Worm (Caenorhabditis elegans) whole organism, L4 larva: ENCODE measurements around the gene C14C11.4.

Source experiments
- F26F4.8 ChIP-seq: fragments of 200-800 bp; sonication (Bioruptor generic); conservative IDR thresholded peaks from 2 replicates; pipeline ENCODE4 v1.3.6; 2022; ENCODE audit warnings: missing genetic modification characterization, missing compliant biosample characterization
- F37D6.2 ChIP-seq: sonication (generic microtip); optimal IDR thresholded peaks from 2 replicates; lab custom pipeline; 2016; ENCODE audit warnings: mild to moderate bottlenecking, missing genetic modification characterization, missing compliant biosample characterization
- F44E2.7 ChIP-seq: fragments of 200-800 bp; sonication (Bioruptor generic); IDR thresholded peaks from 2 replicates; pipeline ENCODE4 v2.1.2; 2022; ENCODE audit warnings: missing genetic modification characterization, missing compliant biosample characterization
- R02D3.7 ChIP-seq: fragments of 150-350 bp; sonication (generic microtip); optimal IDR thresholded peaks from 3 replicates; lab custom pipeline; 2014; ENCODE audit warnings: missing biosample characterization, missing genetic modification characterization
- T20F7.1 ChIP-seq: fragments of 200-800 bp; sonication (Bioruptor generic); optimal IDR thresholded peaks from 2 replicates; lab custom pipeline; 2018; ENCODE audit warnings: mild to moderate bottlenecking, missing genetic modification characterization, missing compliant biosample characterization
- T26A8.4 ChIP-seq: fragments of 200-800 bp; sonication (Bioruptor generic); IDR thresholded peaks from 2 replicates; pipeline ENCODE4 v1.3.6; 2022; ENCODE audit warnings: missing genetic modification characterization, missing compliant biosample characterization
- Y105C5A.15 ChIP-seq: fragments of 200-800 bp; sonication (Bioruptor generic); IDR thresholded peaks from 2 replicates; pipeline ENCODE4 v1.3.6; 2022; ENCODE audit warnings: missing genetic modification characterization, missing compliant biosample characterization
- Y75B8A.6 ChIP-seq: fragments of 200-800 bp; sonication (Bioruptor generic); IDR thresholded peaks from 2 replicates; pipeline ENCODE4 v1.3.6; 2022; ENCODE audit warnings: missing genetic modification reagents, missing genetic modification characterization, missing compliant biosample characterization
- aha-1 ChIP-seq: fragments of 150-350 bp; peaks from one replicate; lab custom pipeline; 2014; ENCODE audit warnings: missing biosample characterization, missing genetic modification characterization
- arid-1 ChIP-seq: fragments of 200-800 bp; sonication (Bioruptor generic); conservative IDR thresholded peaks from 2 replicates; pipeline ENCODE4 v1.3.6; 2022; ENCODE audit warnings: missing genetic modification reagents, missing genetic modification characterization, missing compliant biosample characterization
- ceh-44 ChIP-seq: fragments of 200-800 bp; sonication (Bioruptor generic); IDR thresholded peaks from 2 replicates; pipeline ENCODE4 v1.3.6; 2022; ENCODE audit warnings: missing genetic modification reagents, missing genetic modification characterization, missing compliant biosample characterization
- ces-1 ChIP-seq: fragments of 150-350 bp; sonication (generic microtip); optimal IDR thresholded peaks from 4 replicates; lab custom pipeline; 2014; ENCODE audit warnings: missing biosample characterization, missing genetic modification reagents, missing genetic modification characterization
- ctbp-1 ChIP-seq: fragments of 200-800 bp; sonication (Bioruptor generic); IDR thresholded peaks from 2 replicates; pipeline ENCODE4 v1.3.6; 2022; ENCODE audit warnings: missing genetic modification reagents, missing genetic modification characterization, missing compliant biosample characterization
- daf-12 ChIP-seq: fragments of 150-350 bp; optimal IDR thresholded peaks from 2 replicates; lab custom pipeline; 2014; ENCODE audit warnings: missing biosample characterization, missing genetic modification reagents, missing genetic modification characterization
- daf-16 ChIP-seq, 3 experiments: sonication (generic microtip); optimal IDR thresholded peaks; 2 replicates each; lab custom pipeline; 2016 to 2017; ENCODE audit warnings: missing genetic modification characterization in 3 of 3, missing genetic modification reagents in 3 of 3, mild to moderate bottlenecking in 2 of 3, missing compliant biosample characterization in 2 of 3, missing biosample characterization in 1 of 3, moderate library complexity in 1 of 3
- daf-8 ChIP-seq: fragments of 200-800 bp; sonication (Bioruptor generic); IDR thresholded peaks from 2 replicates; pipeline ENCODE4 v1.3.6; 2022; ENCODE audit warnings: missing genetic modification characterization, missing compliant biosample characterization
- dmd-6 ChIP-seq: fragments of 200-800 bp; sonication (Bioruptor generic); IDR thresholded peaks from 2 replicates; pipeline ENCODE4 v1.3.6; 2022; ENCODE audit warnings: missing genetic modification reagents, missing genetic modification characterization, missing compliant biosample characterization
- dmd-9 ChIP-seq: fragments of 200-800 bp; sonication (Bioruptor generic); IDR thresholded peaks from 2 replicates; pipeline ENCODE4 v1.3.6; 2022; ENCODE audit warnings: missing genetic modification reagents, missing genetic modification characterization, missing compliant biosample characterization
- duxl-1 ChIP-seq: sonication (generic microtip); optimal IDR thresholded peaks from 2 replicates; lab custom pipeline; 2016; ENCODE audit warnings: mild to moderate bottlenecking, missing genetic modification characterization, moderate library complexity, missing compliant biosample characterization; ENCODE audit not compliant: poor library complexity
- dve-1 ChIP-seq: sonication (generic microtip); optimal IDR thresholded peaks from 2 replicates; lab custom pipeline; 2017; ENCODE audit warnings: antibody characterized with exemption, mild to moderate bottlenecking, missing genetic modification characterization, missing compliant biosample characterization; ENCODE audit not compliant: insufficient read depth
- egl-43 ChIP-seq: fragments of 200-800 bp; sonication (Bioruptor generic); IDR thresholded peaks from 2 replicates; pipeline ENCODE4 v1.3.6; 2022; ENCODE audit warnings: missing genetic modification reagents, missing genetic modification characterization, missing compliant biosample characterization
- fkh-10 ChIP-seq: fragments of 150-350 bp; optimal IDR thresholded peaks from 2 replicates; lab custom pipeline; 2014; ENCODE audit warnings: missing biosample characterization, missing genetic modification reagents, missing genetic modification characterization
- gei-8 ChIP-seq: fragments of 200-800 bp; sonication (Bioruptor generic); optimal IDR thresholded peaks from 2 replicates; lab custom pipeline; 2018; ENCODE audit warnings: mild to moderate bottlenecking, missing genetic modification characterization, missing compliant biosample characterization
- hlh-11 ChIP-seq: fragments of 200-800 bp; sonication (Bioruptor generic); optimal IDR thresholded peaks from 2 replicates; lab custom pipeline; 2018; ENCODE audit warnings: mild to moderate bottlenecking, missing genetic modification characterization, missing compliant biosample characterization
- hlh-30 ChIP-seq: sonication (generic microtip); optimal IDR thresholded peaks from 2 replicates; lab custom pipeline; 2017; ENCODE audit warnings: antibody characterized with exemption, mild to moderate bottlenecking, missing genetic modification characterization, missing compliant biosample characterization; ENCODE audit not compliant: insufficient read depth
- hmg-1.1 ChIP-seq: fragments of 200-800 bp; sonication (Bioruptor generic); IDR thresholded peaks from 2 replicates; pipeline ENCODE4 v1.3.6; 2022; ENCODE audit warnings: missing genetic modification reagents, missing genetic modification characterization, missing compliant biosample characterization
- jun-1 ChIP-seq: fragments of 150-350 bp; optimal IDR thresholded peaks from 2 replicates; lab custom pipeline; 2014; ENCODE audit warnings: missing biosample characterization, missing genetic modification reagents, missing genetic modification characterization
- lin-38 ChIP-seq: fragments of 200-800 bp; sonication (Bioruptor generic); IDR thresholded peaks from 2 replicates; pipeline ENCODE4 v1.3.6; 2022; ENCODE audit warnings: missing genetic modification reagents, missing genetic modification characterization, missing compliant biosample characterization
- lsy-2 ChIP-seq, 2 experiments: fragments of 150-350 bp in 1 of 2; sonication (generic microtip) in 1 of 2; optimal IDR thresholded peaks; 2 replicates each; lab custom pipeline; 2014 to 2017; ENCODE audit warnings: missing biosample characterization in 2 of 2, missing genetic modification characterization in 2 of 2
- mdl-1 ChIP-seq, 2 experiments: fragments of 150-350 bp in 1 of 2; sonication (generic microtip) in 1 of 2; optimal IDR thresholded peaks; 2 replicates each; lab custom pipeline; 2014 to 2017; ENCODE audit warnings: missing biosample characterization in 2 of 2, missing genetic modification characterization in 2 of 2
- mxl-3 ChIP-seq: fragments of 200-800 bp; sonication (Bioruptor generic); optimal IDR thresholded peaks from 2 replicates; lab custom pipeline; 2018; ENCODE audit warnings: mild to moderate bottlenecking, missing genetic modification characterization, missing compliant biosample characterization
- nhr-102 ChIP-seq: sonication (generic microtip); optimal IDR thresholded peaks from 2 replicates; lab custom pipeline; 2016; ENCODE audit warnings: mild to moderate bottlenecking, missing genetic modification characterization, moderate library complexity, missing compliant biosample characterization
- nhr-11 ChIP-seq: fragments of 150-350 bp; optimal IDR thresholded peaks from 2 replicates; lab custom pipeline; 2014; ENCODE audit warnings: missing biosample characterization, missing genetic modification characterization
- nhr-111 ChIP-seq: fragments of 200-800 bp; sonication (Bioruptor generic); optimal IDR thresholded peaks from 2 replicates; lab custom pipeline; 2018; ENCODE audit warnings: mild to moderate bottlenecking, missing genetic modification characterization, missing compliant biosample characterization
- nhr-48 ChIP-seq: sonication (generic microtip); optimal IDR thresholded peaks from 2 replicates; lab custom pipeline; 2016; ENCODE audit warnings: mild to moderate bottlenecking, missing genetic modification characterization, missing compliant biosample characterization
- rbr-2 ChIP-seq: sonication (generic microtip); optimal IDR thresholded peaks from 2 replicates; lab custom pipeline; 2016; ENCODE audit warnings: missing genotype, missing genetic modification characterization, missing compliant biosample characterization
- spr-3 ChIP-seq: fragments of 200-800 bp; sonication (Bioruptor generic); optimal IDR thresholded peaks from 2 replicates; lab custom pipeline; 2018; ENCODE audit warnings: mild to moderate bottlenecking, missing genetic modification characterization, missing compliant biosample characterization
- tag-97 ChIP-seq: fragments of 200-800 bp; sonication (Bioruptor generic); IDR thresholded peaks from 2 replicates; pipeline ENCODE4 v1.3.6; 2022; ENCODE audit warnings: missing genetic modification characterization, missing compliant biosample characterization
- tra-1 ChIP-seq: fragments of 200-800 bp; sonication (Bioruptor generic); IDR thresholded peaks from 2 replicates; pipeline ENCODE4 v1.3.6; 2022; ENCODE audit warnings: missing genetic modification reagents, missing genetic modification characterization, missing compliant biosample characterization
- unc-130 ChIP-seq: sonication (generic microtip); optimal IDR thresholded peaks from 2 replicates; lab custom pipeline; 2016; ENCODE audit warnings: missing genetic modification reagents, missing genetic modification characterization, missing compliant biosample characterization
- unc-39 ChIP-seq: sonication (generic microtip); optimal IDR thresholded peaks from 2 replicates; lab custom pipeline; 2017; ENCODE audit warnings: missing biosample characterization, missing genetic modification characterization
- unc-62 ChIP-seq, 3 experiments: fragments of 150-350 bp in 1 of 3; sonication (generic microtip); optimal IDR thresholded peaks in 2 of 3; peaks in 1 of 3; 1 replicate in 1 of 3; 2 replicates in 2 of 3; lab custom pipeline; 2014 to 2017; ENCODE audit warnings: missing biosample characterization in 3 of 3, missing genetic modification characterization in 3 of 3, missing genetic modification reagents in 3 of 3, missing genotype in 1 of 3
- vab-7 ChIP-seq: fragments of 200-800 bp; sonication (Bioruptor generic); IDR thresholded peaks from 2 replicates; pipeline ENCODE4 v1.3.6; 2022; ENCODE audit warnings: missing genetic modification reagents, missing genetic modification characterization, missing compliant biosample characterization
- zfp-2 ChIP-seq: sonication (generic microtip); optimal IDR thresholded peaks from 2 replicates; lab custom pipeline; 2016; ENCODE audit warnings: mild to moderate bottlenecking, missing genetic modification characterization, missing compliant biosample characterization
- zip-2 ChIP-seq: fragments of 150-350 bp; optimal IDR thresholded peaks from 2 replicates; lab custom pipeline; 2014; ENCODE audit warnings: missing biosample characterization, missing genetic modification characterization

The C14C11.4 gene

DNA sequence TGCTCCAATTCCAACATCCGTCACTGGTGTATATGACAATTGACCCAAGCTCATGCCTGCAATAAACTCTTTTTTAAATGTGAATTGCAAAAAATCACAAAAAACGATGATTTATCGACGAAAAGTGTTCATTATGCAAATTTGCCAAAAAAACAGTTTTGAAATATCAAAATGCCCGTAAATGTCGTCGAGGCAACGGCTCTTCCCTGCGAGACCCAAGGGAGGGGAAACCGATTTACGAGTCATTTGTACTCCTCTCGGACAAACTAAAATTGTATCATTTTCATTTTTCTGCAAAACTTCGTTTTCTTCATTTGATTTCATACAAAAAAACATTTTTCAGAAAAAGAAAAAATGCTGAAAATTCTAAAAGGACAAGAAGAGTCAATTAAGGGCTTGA is 37.1 kb downstream of the C14C11.4 start, which contains the start of the genes hmgs-1 and F25B4.4 (continued):
- TF ChIP-seq ctbp-1 (GFP tag; lab: Robert Waterston, UW) = peak; percentile 62
- peak; percentile 95 for TF ChIP-seq nhr-11 (tag; lab: Kevin White, UChicago)
- no peak for TF ChIP-seq Y75B8A.6 (GFP tag; lab: Robert Waterston, UW)
- 0 out of 2 replicates have a peak, but pooled peaks have one; percentile 41 for TF ChIP-seq vab-7 (GFP tag; lab: Robert Waterston, UW)
- peak; percentile 81 to 95 for TF ChIP-seq lsy-2 (tag; optimal IDR thresholded peaks at IDR 0.05; lab: Kevin White, UChicago)
- TF ChIP-seq daf-12 (tag; lab: Kevin White, UChicago) = no peak
- peak; percentile 99 for TF ChIP-seq R02D3.7
- TF ChIP-seq hmg-1.1 (GFP tag; lab: Robert Waterston, UW) = peak; percentile 76
- TF ChIP-seq unc-130 (GFP tag; lab: Kevin White, UChicago) = peak; percentile 64
- TF ChIP-seq ceh-44 (GFP tag; lab: Robert Waterston, UW) = 0 out of 2 replicates have a peak, but pooled peaks have one; percentile 27
- TF ChIP-seq hlh-30 = peak; percentile 85
- peak; percentile 33; the same call in 1 of the 2 replicates for TF ChIP-seq arid-1 (GFP tag; lab: Robert Waterston, UW)
- peak in 1 of 2 experiments; percentile 72 for TF ChIP-seq mdl-1 (tag; optimal IDR thresholded peaks at IDR 0.05; lab: Kevin White, UChicago)
- TF ChIP-seq dmd-9 (GFP tag; lab: Robert Waterston, UW) = peak; percentile 76
- TF ChIP-seq mxl-3 (GFP tag; lab: Kevin White, UChicago) = peak; percentile 10
- peak; percentile 65 for TF ChIP-seq F37D6.2 (tag; lab: Kevin White, UChicago)
- TF ChIP-seq egl-43 = no peak
- peak; percentile 88 for TF ChIP-seq rbr-2 (tag; lab: Kevin White, UChicago)
- TF ChIP-seq duxl-1 (tag; lab: Kevin White, UChicago) = peak; percentile 52
- TF ChIP-seq dmd-6 (GFP tag; lab: Robert Waterston, UW) = peak; percentile 80
- TF ChIP-seq unc-62 (GFP tag; optimal IDR thresholded peaks at IDR 0.05 in 1 of 2; lab: Kevin White, UChicago) = peak in 1 of 2 experiments; percentile 83
- no peak for TF ChIP-seq unc-62 (tag; optimal IDR thresholded peaks at IDR 0.05; lab: Kevin White, UChicago)
- TF ChIP-seq tra-1 = peak; percentile 79
- no peak for TF ChIP-seq daf-8
- TF ChIP-seq aha-1 (tag; lab: Kevin White, UChicago) = peak; percentile 94
- TF ChIP-seq tag-97 (GFP tag; lab: Robert Waterston, UW) = no peak
- peak; percentile 94 for TF ChIP-seq dve-1
- peak; percentile 93 for TF ChIP-seq fkh-10
- TF ChIP-seq zip-2 = peak; percentile 31
- peak; percentile 64 for TF ChIP-seq jun-1

DNA sequence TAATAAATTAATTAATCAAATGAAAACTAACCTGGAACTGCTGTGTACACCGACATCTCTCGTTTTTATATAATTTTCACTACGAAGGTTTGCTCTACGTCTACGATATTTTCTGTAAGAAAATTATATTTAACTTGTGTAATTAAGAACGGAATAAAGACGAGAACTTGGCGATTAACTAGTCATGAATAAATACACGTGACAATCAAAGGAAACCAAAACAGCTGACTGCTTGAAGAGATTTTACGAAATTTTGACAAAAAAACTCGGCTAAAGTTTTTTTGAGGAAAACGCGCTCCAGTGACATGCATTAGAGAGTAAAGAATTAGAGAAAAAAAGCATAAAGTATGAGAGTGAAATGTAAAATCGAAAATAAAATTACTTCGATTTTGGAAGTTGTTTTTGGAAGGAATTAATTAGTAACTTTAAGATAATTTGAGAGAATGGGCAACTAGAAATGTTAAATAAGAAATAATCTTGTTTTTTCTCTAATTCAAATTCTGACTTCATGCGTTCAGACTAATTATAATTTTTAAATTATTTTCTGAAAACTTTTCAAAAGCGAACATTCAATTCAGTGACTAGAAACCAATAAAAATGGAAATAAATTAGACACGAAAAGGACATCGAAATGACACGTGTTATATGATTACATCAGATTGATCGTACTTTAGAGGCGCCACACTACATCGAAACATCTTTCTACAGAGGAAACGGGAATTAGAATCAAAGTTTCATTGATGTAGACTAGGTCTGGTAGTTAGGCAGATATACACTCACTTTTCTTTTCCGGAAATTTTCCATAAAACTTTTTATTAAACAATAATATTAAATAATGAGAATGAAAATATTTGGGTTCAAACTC is 39.9 kb downstream of the C14C11.4 start, which contains the start of gene F25B4.7:
Gene F25B4.7 (minus strand): TSS at position 112 of the 865 bp plus-strand sequence.
- TF ChIP-seq F26F4.8 (GFP tag; lab: Robert Waterston, UW) (no peak), hlh-11 (peak; percentile 11), F44E2.7 (GFP tag; lab: Robert Waterston, UW) (no peak), Y105C5A.15 (GFP tag; lab: Robert Waterston, UW) (no peak), nhr-102 (no peak), gei-8 (GFP tag; lab: Kevin White, UChicago) (no peak), ceh-44 (GFP tag; lab: Robert Waterston, UW) (no peak), T20F7.1 (GFP tag; lab: Kevin White, UChicago) (no peak), daf-16 (GFP tag; optimal IDR thresholded peaks at IDR 0.05; lab: Kevin White, UChicago) (no peak), daf-16 (tag; optimal IDR thresholded peaks at IDR 0.05; lab: Kevin White, UChicago) (peak; percentile 21), T26A8.4 (GFP tag; lab: Robert Waterston, UW) (no peak), nhr-48 (tag; lab: Kevin White, UChicago) (no peak), mxl-3 (GFP tag; lab: Kevin White, UChicago) (peak; percentile 44), F37D6.2 (tag; lab: Kevin White, UChicago) (no peak), ctbp-1 (GFP tag; lab: Robert Waterston, UW) (no peak), lin-38 (peak; percentile 45), unc-39 (tag; lab: Kevin White, UChicago) (no peak), dve-1 (no peak), lsy-2 (tag; optimal IDR thresholded peaks at IDR 0.05; lab: Kevin White, UChicago) (peak in 1 of 2 experiments; percentile 13), nhr-111 (GFP tag; lab: Kevin White, UChicago) (no peak), spr-3 (GFP tag; lab: Kevin White, UChicago) (no peak), aha-1 (tag; lab: Kevin White, UChicago) (peak; percentile 71), zfp-2 (tag; lab: Kevin White, UChicago) (no peak), ces-1 (no peak), dmd-6 (GFP tag; lab: Robert Waterston, UW) (0 out of 2 replicates have a peak, but pooled peaks have one; percentile 27)
